Fruit fly (Drosophila melanogaster): ENCODE data around the gene Cka.

- peak; percentile 91 for TF ChIP-seq esn (GFP tag; optimal IDR thresholded peaks at IDR 0.05)
- peak; percentile 96 for TF ChIP-seq CG32006 (GFP tag; optimal IDR thresholded peaks at IDR 0.05)
- peak; percentile 71 for TF ChIP-seq CG1621 (tag; optimal IDR thresholded peaks at IDR 0.05)
- peak; percentile 83 for TF ChIP-seq topi (GFP tag; optimal IDR thresholded peaks at IDR 0.05)
Observed at dm6 chr2L:8001694-8002627, 28.6 kb upstream of the Cka start.

Data from whole organism, prepupa.